Worm (Caenorhabditis elegans) whole organism, late embryonic: Measurements from ENCODE around the gene M117.3.
"Not testable (repeated sequence)": the region's sequence is repeated elsewhere in the genome, so short reads cannot be mapped to it uniquely, and the experiment has no call there.

Source experiments
- ama-1 ChIP-seq: fragments of 150-350 bp; optimal IDR thresholded peaks from 2 replicates; lab custom pipeline; 2014
- ceh-19 ChIP-seq: fragments of 200-800 bp; sonication (Bioruptor generic); optimal IDR thresholded peaks from 2 replicates; lab custom pipeline; 2018; ENCODE audit warnings: mild to moderate bottlenecking, missing genetic modification characterization, missing compliant biosample characterization
- ceh-31 ChIP-seq: sonication (generic microtip); optimal IDR thresholded peaks from 2 replicates; lab custom pipeline; 2016; ENCODE audit warnings: missing genetic modification characterization, missing compliant biosample characterization
- dmd-4 ChIP-seq: sonication (generic microtip); optimal IDR thresholded peaks from 2 replicates; lab custom pipeline; 2016; ENCODE audit warnings: borderline replicate concordance, missing genetic modification characterization, missing compliant biosample characterization
- dve-1 ChIP-seq: sonication (generic microtip); optimal IDR thresholded peaks from 2 replicates; lab custom pipeline; 2017; ENCODE audit warnings: antibody characterized with exemption, mild to moderate bottlenecking, missing genetic modification characterization, missing compliant biosample characterization
- ets-4 ChIP-seq: sonication (generic microtip); optimal IDR thresholded peaks from 2 replicates; lab custom pipeline; 2016; ENCODE audit warnings: missing genetic modification characterization, missing compliant biosample characterization
- fax-1 ChIP-seq: sonication (generic microtip); optimal IDR thresholded peaks from 2 replicates; lab custom pipeline; 2016; ENCODE audit warnings: missing genotype, missing genetic modification characterization, missing compliant biosample characterization
- hlh-13 ChIP-seq: fragments of 200-800 bp; sonication (Bioruptor generic); optimal IDR thresholded peaks from 2 replicates; lab custom pipeline; 2018; ENCODE audit warnings: mild to moderate bottlenecking, missing genetic modification characterization, missing compliant biosample characterization
- lin-11 ChIP-seq: fragments of 200-800 bp; sonication (Bioruptor generic); optimal IDR thresholded peaks from 2 replicates; lab custom pipeline; 2018; ENCODE audit warnings: mild to moderate bottlenecking, missing genetic modification characterization, missing compliant biosample characterization
- nfya-1 ChIP-seq: sonication (generic microtip); optimal IDR thresholded peaks from 2 replicates; lab custom pipeline; 2017; ENCODE audit warnings: missing genetic modification characterization, mild to moderate bottlenecking, missing compliant biosample characterization, antibody characterized with exemption, moderate library complexity
- pag-3 ChIP-seq: sonication (generic microtip); optimal IDR thresholded peaks from 2 replicates; lab custom pipeline; 2016; ENCODE audit warnings: missing compliant biosample characterization, missing genetic modification characterization, borderline replicate concordance
- pat-9 ChIP-seq: fragments of 200-800 bp; sonication (Bioruptor generic); optimal IDR thresholded peaks from 2 replicates; lab custom pipeline; 2018; ENCODE audit warnings: mild to moderate bottlenecking, missing genetic modification characterization, moderate library complexity, missing compliant biosample characterization
- pha-2 ChIP-seq: sonication (generic microtip); optimal IDR thresholded peaks from 2 replicates; lab custom pipeline; 2017; ENCODE audit warnings: mild to moderate bottlenecking, missing genetic modification characterization, missing compliant biosample characterization
- sox-4 ChIP-seq: sonication (generic microtip); optimal IDR thresholded peaks from 2 replicates; lab custom pipeline; 2017; ENCODE audit warnings: mild to moderate bottlenecking, missing genetic modification characterization, inconsistent platforms, missing compliant biosample characterization

DNA sequence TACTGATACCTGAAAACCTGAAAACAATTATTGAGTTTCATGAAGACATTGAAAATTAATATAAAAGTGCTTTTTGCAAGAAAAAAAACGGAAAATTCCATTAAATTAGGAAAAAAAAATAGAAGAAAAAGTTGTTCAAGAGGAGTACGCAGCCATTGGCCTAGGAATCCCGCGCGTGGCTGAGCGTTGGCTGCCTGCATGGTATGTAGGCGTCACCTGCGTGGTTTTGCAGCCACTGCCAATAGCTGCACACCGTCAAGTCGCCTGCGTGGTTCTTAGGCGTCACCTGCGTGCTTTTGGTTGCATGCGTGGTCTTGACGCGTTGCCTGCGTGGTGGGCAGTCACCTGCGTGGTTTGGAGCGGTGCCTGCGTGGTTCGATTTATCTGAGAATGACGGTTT lies 6.0 kb downstream of the M117.3 start, which contains the start of gene M117.6:
- not testable (repeated sequence) for TF ChIP-seq ets-4; hlh-13; pat-9 (tag; lab: Kevin White, UChicago); pha-2 (tag; lab: Kevin White, UChicago); pag-3; dmd-4; nfya-1 (tag; lab: Kevin White, UChicago); fax-1; ceh-19; ceh-31 (tag; lab: Kevin White, UChicago); lin-11; sox-4 (tag; lab: Kevin White, UChicago); dve-1 (tag; lab: Kevin White, UChicago); ama-1 (lab: Kevin White, UChicago)
